Fruit fly (Drosophila melanogaster) whole organism, larva: ENCODE data around the gene CG5455.

Source experiments
- noc ChIP-seq: fragments of 200-800 bp; sonication (Bioruptor generic); optimal IDR thresholded peaks from 3 replicates; lab custom pipeline; 2019; ENCODE audit warnings: missing biosample characterization, mild to moderate bottlenecking, missing genetic modification characterization, moderate library complexity

The CG5455 gene

dm6 chr3R:26461226-26461805 lies at the start of gene CG5455:
CG5455 (plus strand) TSS chr3R:26461527.
- TF ChIP-seq noc (tag; lab: Kevin White, UChicago) = peak; percentile 64

- TF ChIP-seq noc (tag; lab: Kevin White, UChicago) = no peak
Measured at dm6 chr3R:26413788-26414187, 47.5 kb upstream of the CG5455 start, which contains the start of gene Ald2. Ald2 (plus strand) TSS chr3R:26414088.

- TF ChIP-seq noc (tag; lab: Kevin White, UChicago) = no peak
Measured at dm6 chr3R:26425005-26425404, 36.3 kb upstream of the CG5455 start, which contains the start of gene CG6503. CG6503 (minus strand) TSS chr3R:26425105.

DNA sequence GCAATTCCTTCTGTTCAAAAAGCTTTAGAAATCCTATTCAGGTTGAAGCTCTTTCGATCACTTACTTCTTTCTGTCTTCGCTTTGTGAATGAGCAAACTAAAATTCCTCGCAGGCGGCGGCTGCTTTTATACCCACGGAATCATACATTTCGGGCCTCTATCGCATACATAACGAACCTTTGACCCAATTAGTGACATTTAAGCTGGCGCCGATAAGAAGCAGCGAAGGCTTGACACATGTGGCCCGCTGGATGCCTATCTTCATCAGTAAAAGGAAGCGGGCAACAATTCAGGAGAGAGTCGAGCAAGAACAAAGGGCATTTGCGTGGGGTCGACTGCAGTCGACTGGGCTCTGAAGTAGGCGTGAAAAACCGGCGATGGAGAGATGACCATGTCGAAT lies 35.6 kb upstream of the CG5455 start, which contains the start of gene CG34291:
CG34291 (minus strand) TSS at position 101 of the 400 bp plus-strand sequence.
- no peak for TF ChIP-seq noc (tag; lab: Kevin White, UChicago)

- no peak for TF ChIP-seq noc (tag; lab: Kevin White, UChicago)
Measured at dm6 chr3R:26428220-26428619, 33.1 kb upstream of the CG5455 start.

- no peak for TF ChIP-seq noc (tag; lab: Kevin White, UChicago)
Measured at dm6 chr3R:26429619-26430018, 31.7 kb upstream of the CG5455 start.

- no peak for TF ChIP-seq noc (tag; lab: Kevin White, UChicago)
Measured at dm6 chr3R:26432526-26432925, 28.8 kb upstream of the CG5455 start.

DNA sequence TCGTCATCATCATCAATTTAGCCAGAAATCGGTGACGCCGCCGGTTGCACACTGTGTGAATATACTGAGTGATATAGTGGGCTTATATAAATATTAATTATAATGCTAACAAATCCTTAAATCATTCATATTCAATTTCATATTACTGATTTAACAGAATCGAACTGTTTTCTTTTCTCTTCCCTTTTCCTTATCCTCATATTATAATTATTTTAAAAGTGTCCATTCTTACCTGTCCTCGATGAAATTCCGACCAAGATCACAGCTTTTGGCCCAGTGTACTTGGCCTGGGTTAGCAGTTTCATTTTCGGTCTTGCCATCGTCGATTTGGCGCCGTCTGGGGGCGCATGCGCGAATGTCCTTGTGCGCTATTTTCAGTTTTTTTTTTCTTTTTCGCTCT lies 28.3 kb upstream of the CG5455 start:
- no peak for TF ChIP-seq noc (tag; lab: Kevin White, UChicago)

dm6 chr3R:26433743-26434142 lies 27.6 kb upstream of the CG5455 start:
- no peak for TF ChIP-seq noc (tag; lab: Kevin White, UChicago)

dm6 chr3R:26436001-26436400 lies 25.3 kb upstream of the CG5455 start:
- TF ChIP-seq noc (tag; lab: Kevin White, UChicago) = no peak

DNA sequence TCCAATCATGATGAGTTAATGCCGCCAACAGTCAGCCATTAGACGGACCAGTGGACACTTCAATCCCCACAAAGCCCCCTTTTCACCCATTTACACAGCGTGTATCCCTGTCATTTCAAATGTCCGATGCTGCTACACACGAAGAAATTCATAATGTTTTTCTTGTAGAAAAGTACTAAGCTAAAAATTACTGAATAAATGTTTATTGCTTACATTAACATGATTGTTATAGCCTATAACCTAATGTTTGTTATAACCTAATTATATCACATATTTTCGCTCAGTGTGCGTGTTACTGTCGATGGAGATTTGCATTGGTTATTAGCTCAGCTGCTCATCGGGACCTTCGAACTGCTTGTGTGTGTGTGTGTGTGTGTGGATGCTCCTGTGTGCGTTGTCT lies 24.8 kb upstream of the CG5455 start:
- no peak for TF ChIP-seq noc (tag; lab: Kevin White, UChicago)

- TF ChIP-seq noc (tag; lab: Kevin White, UChicago) = no peak
Measured at dm6 chr3R:26440455-26441196, 20.7 kb upstream of the CG5455 start, which contains the start of gene tx. tx (plus strand) TSS chr3R:26440778.

DNA sequence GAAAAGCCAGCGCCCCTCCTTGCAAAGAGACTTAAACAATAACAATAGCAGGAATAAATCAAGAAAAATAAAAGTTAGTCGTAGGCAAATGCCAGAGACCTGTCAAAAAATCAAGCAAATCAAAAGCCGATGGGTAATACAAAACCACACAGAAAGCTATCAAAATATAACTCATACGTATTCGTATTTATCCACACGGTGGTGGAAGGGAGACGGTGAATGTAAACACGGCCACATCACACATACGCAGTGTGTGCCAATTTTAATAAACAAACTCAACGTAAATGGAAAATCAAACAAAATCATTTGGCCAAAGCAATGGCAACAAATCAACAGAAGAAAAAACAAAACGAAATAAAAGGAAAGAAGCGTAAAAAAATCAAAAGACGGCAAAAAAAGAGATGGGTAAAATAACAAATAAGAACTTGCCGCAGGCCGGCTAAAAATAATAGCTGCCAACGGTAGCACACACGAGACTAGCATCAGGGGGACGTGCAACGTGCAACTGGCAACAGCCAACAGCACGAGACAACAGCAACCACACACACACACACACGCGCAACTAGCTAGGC lies 18.6 kb upstream of the CG5455 start:
- TF ChIP-seq noc (tag; lab: Kevin White, UChicago) = peak; percentile 39

- no peak for TF ChIP-seq noc (tag; lab: Kevin White, UChicago)
Measured at dm6 chr3R:26443343-26443742, 18.0 kb upstream of the CG5455 start.

DNA sequence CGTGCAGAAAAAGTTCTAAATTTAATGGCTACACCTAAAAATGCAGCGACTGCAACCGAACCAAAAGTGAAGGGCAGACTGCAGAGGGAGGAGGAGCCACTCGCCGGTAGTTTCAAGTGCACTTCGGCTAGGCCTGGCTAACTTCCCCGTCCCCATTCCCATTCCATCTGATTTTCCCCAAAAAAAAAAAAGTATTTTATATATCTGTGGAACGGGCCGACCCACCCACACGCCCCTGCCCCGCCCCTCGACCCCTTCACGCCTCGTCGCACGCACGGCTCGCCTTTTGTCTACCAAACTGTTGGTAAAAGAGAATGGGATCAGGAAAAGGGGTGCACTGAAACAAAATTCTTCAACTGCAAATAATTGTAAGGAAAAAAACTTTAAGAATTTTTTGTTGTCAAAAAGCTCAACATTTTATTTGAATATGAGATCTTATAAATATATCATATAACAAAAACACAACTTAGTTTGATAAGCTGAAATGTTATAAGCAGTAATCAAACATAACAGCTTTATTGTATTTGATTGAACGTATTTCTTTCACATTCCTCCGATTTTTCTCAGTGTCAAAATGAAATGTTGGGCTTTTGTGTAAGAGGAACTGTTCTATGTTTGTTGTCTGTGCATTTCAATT lies 17.3 kb upstream of the CG5455 start:
- TF ChIP-seq noc (tag; lab: Kevin White, UChicago) = no peak

DNA sequence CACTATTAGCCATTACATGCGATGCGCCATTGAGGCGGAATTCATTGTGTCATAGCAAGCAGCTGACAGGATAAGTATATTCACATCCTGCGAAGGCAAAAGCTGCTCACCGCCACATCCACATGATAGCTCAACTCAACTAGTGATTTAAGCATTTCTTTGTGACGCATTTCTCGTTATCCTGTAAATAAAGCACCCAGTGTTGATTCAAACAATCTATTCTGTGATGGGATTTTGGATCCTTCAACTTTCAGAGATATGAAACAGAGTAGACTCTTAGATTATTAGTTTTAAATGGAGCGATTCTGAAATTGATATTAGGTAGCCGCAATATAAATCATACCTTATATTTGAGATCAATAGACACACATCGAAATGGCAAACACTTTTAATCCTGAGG lies 12.5 kb upstream of the CG5455 start, which contains the start of gene Hex-t1:
Hex-t1 (plus strand) TSS at position 301 of the 400 bp plus-strand sequence.
- no peak for TF ChIP-seq noc (tag; lab: Kevin White, UChicago)
